Worm (Caenorhabditis elegans) whole organism, midembryonic: ENCODE measurements around the gene C50B8.6.

Experiments used
- T22C8.4 ChIP-seq: fragments of 200-800 bp; sonication (Bioruptor generic); IDR thresholded peaks from 2 replicates; pipeline ENCODE4 v1.3.6; 2022; ENCODE audit warnings: missing genetic modification characterization, missing compliant biosample characterization
- flt-1 ChIP-seq: fragments of 200-800 bp; sonication (Bioruptor generic); IDR thresholded peaks from 2 replicates; pipeline ENCODE4 v1.3.6; 2022; ENCODE audit warnings: missing genetic modification characterization, missing compliant biosample characterization
- ztf-23 ChIP-seq: fragments of 200-800 bp; sonication (Bioruptor generic); IDR thresholded peaks from 2 replicates; pipeline ENCODE4 v1.3.6; 2022; ENCODE audit warnings: missing genetic modification reagents, missing genetic modification characterization, missing compliant biosample characterization

DNA sequence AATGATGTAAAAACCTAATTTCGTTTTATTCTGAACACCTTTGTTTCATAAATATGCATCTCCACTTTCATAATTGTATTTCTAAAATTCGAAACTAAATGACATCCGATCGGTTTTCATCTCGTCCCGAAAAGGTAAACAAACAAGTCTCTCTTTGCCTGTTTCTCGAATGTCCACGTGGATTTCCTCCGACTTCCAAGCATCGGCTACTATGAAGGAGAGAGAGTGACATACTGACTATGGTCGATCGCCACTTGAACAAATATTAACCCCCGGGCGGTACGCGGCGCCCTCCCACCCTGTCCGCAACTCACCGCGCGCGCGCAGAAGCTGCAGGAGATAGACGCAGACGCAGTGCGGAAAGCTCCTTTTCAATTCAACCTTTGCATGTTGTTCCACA lies 2.9 kb upstream of the C50B8.6 start:
- no peak for TF ChIP-seq flt-1 (GFP tag; lab: Robert Waterston, UW)
- no peak for TF ChIP-seq T22C8.4
- TF ChIP-seq ztf-23 (GFP tag; lab: Robert Waterston, UW): peak; percentile 43; the same call in 1 of the 2 replicates
